Worm (Caenorhabditis elegans) whole organism, L2 larva: ENCODE results near the gene sri-63.

Experiments
- elt-3 ChIP-seq: sonication (generic microtip); optimal IDR thresholded peaks from 2 replicates; lab custom pipeline; 2017; ENCODE audit warnings: missing biosample characterization, missing genetic modification characterization
- fos-1 ChIP-seq: fragments of 150-350 bp; optimal IDR thresholded peaks from 2 replicates; lab custom pipeline; 2014; ENCODE audit warnings: missing biosample characterization, missing genetic modification characterization
- lin-39 ChIP-seq: fragments of 150-350 bp; optimal IDR thresholded peaks from 2 replicates; lab custom pipeline; 2014; ENCODE audit warnings: missing biosample characterization, missing genetic modification reagents, missing genetic modification characterization
- mbf-1 ChIP-seq: sonication (generic microtip); optimal IDR thresholded peaks from 2 replicates; lab custom pipeline; 2017; ENCODE audit warnings: missing biosample characterization, missing genetic modification characterization
- mdl-1 ChIP-seq, 2 experiments: fragments of 150-350 bp in 1 of 2; sonication (generic microtip) in 1 of 2; optimal IDR thresholded peaks; 2 replicates each; lab custom pipeline; 2017; ENCODE audit warnings: missing biosample characterization in 2 of 2, missing genetic modification characterization in 2 of 2
- unc-62 ChIP-seq: fragments of 150-350 bp; optimal IDR thresholded peaks from 2 replicates; lab custom pipeline; 2014; ENCODE audit warnings: missing biosample characterization, missing genetic modification reagents, missing genetic modification characterization

DNA sequence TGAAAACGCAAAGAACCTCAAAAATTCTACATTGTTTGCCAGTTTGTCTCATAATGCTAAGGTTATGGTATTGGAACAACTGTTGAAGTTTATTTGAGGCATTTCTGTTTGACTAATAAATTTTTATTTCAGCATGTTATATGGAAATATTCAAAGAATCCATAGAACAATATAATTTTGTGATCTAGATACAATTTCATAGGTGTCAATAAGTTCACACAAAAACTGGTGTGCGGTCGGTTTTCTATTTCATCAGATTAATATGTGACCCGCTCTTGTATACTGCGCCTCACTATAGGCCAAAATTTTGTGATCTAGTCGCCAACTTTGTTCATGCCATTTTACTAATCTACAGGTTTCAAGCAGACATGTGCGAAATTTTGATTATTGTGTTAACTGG lies 12.3 kb downstream of the sri-63 start, which contains the start of gene btb-22:
- no peak for TF ChIP-seq fos-1
- TF ChIP-seq mdl-1 (tag; optimal IDR thresholded peaks at IDR 0.05; lab: Kevin White, UChicago) = no peak
- no peak for TF ChIP-seq lin-39
- no peak for TF ChIP-seq unc-62
- TF ChIP-seq mbf-1 = no peak
- no peak for TF ChIP-seq elt-3 (tag; lab: Kevin White, UChicago)
